Worm (Caenorhabditis elegans) whole organism, L2 larva: ENCODE data around the gene cnc-11.

Experiments
- C34F6.9 ChIP-seq: fragments of 150-350 bp; optimal IDR thresholded peaks from 2 replicates; lab custom pipeline; 2014; ENCODE audit warnings: missing biosample characterization, missing genetic modification characterization
- F13H6.1 ChIP-seq: sonication (generic microtip); optimal IDR thresholded peaks from 2 replicates; lab custom pipeline; 2016; ENCODE audit warnings: missing genetic modification characterization, missing compliant biosample characterization
- dmd-4 ChIP-seq: sonication (generic microtip); optimal IDR thresholded peaks from 2 replicates; lab custom pipeline; 2017; ENCODE audit warnings: missing biosample characterization, missing genetic modification characterization
- fos-1 ChIP-seq: fragments of 150-350 bp; optimal IDR thresholded peaks from 2 replicates; lab custom pipeline; 2014; ENCODE audit warnings: missing biosample characterization, missing genetic modification characterization
- gmeb-1 ChIP-seq: fragments of 150-350 bp; optimal IDR thresholded peaks from 2 replicates; lab custom pipeline; 2014; ENCODE audit warnings: missing biosample characterization, missing genetic modification characterization
- nhr-10 ChIP-seq: sonication (generic microtip); optimal IDR thresholded peaks from 2 replicates; lab custom pipeline; 2017; ENCODE audit warnings: missing biosample characterization, missing genetic modification characterization
- nhr-12 ChIP-seq: fragments of 150-350 bp; optimal IDR thresholded peaks from 2 replicates; lab custom pipeline; 2014; ENCODE audit warnings: missing biosample characterization, missing genetic modification characterization
- sma-9 ChIP-seq, 2 experiments: fragments of 150-350 bp in 1 of 2; sonication (generic microtip) in 1 of 2; optimal IDR thresholded peaks; 2 replicates each; lab custom pipeline; 2014 to 2016; ENCODE audit warnings: missing genetic modification characterization in 2 of 2, mild to moderate bottlenecking in 1 of 2, missing biosample characterization in 1 of 2, missing compliant biosample characterization in 1 of 2, missing genetic modification reagents in 1 of 2, moderate library complexity in 1 of 2
- snpc-4 ChIP-seq: fragments of 150-350 bp; optimal IDR thresholded peaks from 2 replicates; lab custom pipeline; 2014; ENCODE audit warnings: missing biosample characterization, missing genetic modification characterization

The cnc-11 gene

ce11 chrV:1488642-1489041 is 46.5 kb downstream of the cnc-11 start:
- TF ChIP-seq fos-1 (no peak), snpc-4 (no peak), sma-9 (GFP tag; optimal IDR thresholded peaks at IDR 0.05; lab: Kevin White, UChicago) (no peak), sma-9 (tag; optimal IDR thresholded peaks at IDR 0.05; lab: Kevin White, UChicago) (no peak), gmeb-1 (tag; lab: Kevin White, UChicago) (no peak), dmd-4 (tag; lab: Kevin White, UChicago) (no peak), C34F6.9 (peak; percentile 14)

ce11 chrV:1491510-1491909 is 49.4 kb downstream of the cnc-11 start, which contains the start of gene C38C3.6:
Gene C38C3.6 (minus strand): TSS chrV:1491610.
- TF ChIP-seq F13H6.1 (tag; lab: Kevin White, UChicago) = no peak
- TF ChIP-seq nhr-12 (tag; lab: Kevin White, UChicago) = no peak
- TF ChIP-seq nhr-10 (tag; lab: Kevin White, UChicago) = no peak
